Worm (Caenorhabditis elegans): ENCODE data around the gene F25D1.5.

ce11 chrV:10588694-10589093 lies 42.1 kb upstream of the F25D1.5 start, which contains the start of gene srg-32:
- TF ChIP-seq nhr-237 (tag; optimal IDR thresholded peaks at IDR 0.05) = no peak
- TF ChIP-seq dpl-1 (GFP tag; optimal IDR thresholded peaks at IDR 0.05) = no peak
- no peak for TF ChIP-seq nhr-77 (tag; optimal IDR thresholded peaks at IDR 0.05)
- no peak for TF ChIP-seq unc-62 (GFP tag; optimal IDR thresholded peaks at IDR 0.05)
- no peak for TF ChIP-seq mef-2 (tag; optimal IDR thresholded peaks at IDR 0.05)
- TF ChIP-seq mep-1 (tag; optimal IDR thresholded peaks at IDR 0.05) = no peak
- TF ChIP-seq unc-30 (tag; optimal IDR thresholded peaks at IDR 0.05) = no peak
- no peak for TF ChIP-seq unc-86 (tag; optimal IDR thresholded peaks at IDR 0.05)
- TF ChIP-seq zag-1 (tag; optimal IDR thresholded peaks at IDR 0.05) = no peak
- TF ChIP-seq ama-1 (optimal IDR thresholded peaks at IDR 0.05) = no peak
- TF ChIP-seq pax-3 (tag; optimal IDR thresholded peaks at IDR 0.05) = no peak
